Fruit fly (Drosophila melanogaster): ENCODE results near the gene Pgant5.

Gene Pgant5

DNA sequence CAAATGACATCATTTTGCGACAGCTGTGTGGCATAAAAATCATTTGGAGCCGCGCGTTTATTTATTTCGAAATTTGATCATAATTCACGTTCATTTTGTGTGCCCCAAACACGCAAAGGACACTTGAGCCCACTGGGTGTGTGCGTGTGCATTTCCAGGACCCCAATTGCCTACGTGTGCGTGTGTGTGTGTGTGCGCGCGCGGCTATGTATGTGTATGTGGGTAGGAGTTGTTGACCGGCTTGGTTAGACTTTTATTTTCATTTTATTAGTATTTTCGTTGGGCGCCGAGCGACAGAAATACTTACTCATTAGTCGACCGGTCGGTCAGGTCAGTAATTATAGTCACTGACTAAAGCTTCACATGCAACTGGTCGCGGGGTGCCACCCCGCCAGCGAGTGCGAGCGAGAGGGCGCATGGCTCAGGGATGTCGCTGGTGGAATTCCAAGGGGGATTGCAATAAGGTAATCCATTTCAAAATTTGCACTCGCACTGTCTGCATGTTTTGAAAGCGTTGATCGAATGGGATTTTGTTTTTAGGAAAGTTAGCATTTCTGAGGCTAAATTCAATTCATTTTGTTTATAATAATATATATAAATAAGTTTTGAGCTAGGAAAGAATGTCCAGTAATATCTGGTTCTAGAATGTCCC lies 49.8 kb downstream of the Pgant5 start (continued):
- TF ChIP-seq CG7745 (tag; optimal IDR thresholded peaks at IDR 0.05) (no peak), chn (GFP tag; optimal IDR thresholded peaks at IDR 0.05) (peak; percentile 26), Tbp (GFP tag; optimal IDR thresholded peaks at IDR 0.05) (no peak), CG17328 (GFP tag; IDR thresholded peaks at IDR 0.05) (0 out of 2 replicates have a peak, but pooled peaks have one; percentile 42), sens (GFP tag) (peak; percentile 47), C15 (GFP tag; IDR thresholded peaks at IDR 0.05) (no peak), ato (GFP tag; IDR thresholded peaks at IDR 0.05; ENCODE audit: partially characterized antibody) (no peak), CG15269 (tag; optimal IDR thresholded peaks at IDR 0.05) (peak; percentile 56), Ets65A (GFP tag) (peak; percentile 92), cwo (GFP tag; optimal IDR thresholded peaks at IDR 0.05) (no peak), CG2199 (GFP tag; IDR thresholded peaks at IDR 0.05) (no peak), ci (GFP tag; IDR thresholded peaks at IDR 0.05) (peak; percentile 56), maf-S (GFP tag; optimal IDR thresholded peaks at IDR 0.05) (peak; percentile 7), Hr78 (GFP tag; optimal IDR thresholded peaks at IDR 0.05) (no peak), CG6689 (GFP tag; IDR thresholded peaks at IDR 0.05) (0 out of 2 replicates have a peak, but pooled peaks have one; percentile 26), Neu2 (GFP tag; optimal IDR thresholded peaks at IDR 0.05; ENCODE audit: borderline replicate concordance) (no peak), Camta (GFP tag; optimal IDR thresholded peaks at IDR 0.05) (no peak), mam (GFP tag; optimal IDR thresholded peaks at IDR 0.05) (peak; percentile 50), dysf (GFP tag; IDR thresholded peaks at IDR 0.05) (peak; percentile 62; the same call in 2 of the 3 replicates), CG12155 (GFP tag; optimal IDR thresholded peaks at IDR 0.05) (peak; percentile 40), corto (GFP tag; optimal IDR thresholded peaks at IDR 0.05) (peak; percentile 25), gem (tag; optimal IDR thresholded peaks at IDR 0.05) (peak; percentile 69), CG12299 (tag; optimal IDR thresholded peaks at IDR 0.05) (no peak), Antp (GFP tag; optimal IDR thresholded peaks at IDR 0.05) (peak; percentile 32), CG4617 (GFP tag; optimal IDR thresholded peaks at IDR 0.05; ENCODE audit: borderline replicate concordance) (no peak), CG7786 (GFP tag; optimal IDR thresholded peaks at IDR 0.05) (peak; percentile 14), CG30403 (GFP tag; optimal IDR thresholded peaks at IDR 0.05) (peak; percentile 48), CG11398 (GFP tag; optimal IDR thresholded peaks at IDR 0.05) (no peak), CG8765 (GFP tag; IDR thresholded peaks at IDR 0.05) (no peak), abd-A (tag; optimal IDR thresholded peaks at IDR 0.05) (peak; percentile 50), Nf-YA (GFP tag; IDR thresholded peaks at IDR 0.05) (no peak), CG17568 (GFP tag; optimal IDR thresholded peaks at IDR 0.05) (no peak), fd96Cb (tag; optimal IDR thresholded peaks at IDR 0.05) (peak; percentile 31), lola (GFP tag; optimal IDR thresholded peaks at IDR 0.05) (no peak), ap (GFP tag; IDR thresholded peaks at IDR 0.05) (no peak), mirr (GFP tag; optimal IDR thresholded peaks at IDR 0.05) (no peak), MTF-1 (GFP tag; optimal IDR thresholded peaks at IDR 0.05; ENCODE audit: borderline replicate concordance) (no peak), CG13424 (tag; optimal IDR thresholded peaks at IDR 0.05) (peak; percentile 51), sr (GFP tag; IDR thresholded peaks at IDR 0.05) (no peak), Elba2 (GFP tag; optimal IDR thresholded peaks at IDR 0.05) (no peak), HLH4C (GFP tag; IDR thresholded peaks at IDR 0.05; ENCODE audit: partially characterized antibody) (no peak), Rx (GFP tag; IDR thresholded peaks at IDR 0.05) (0 out of 2 replicates have a peak, but pooled peaks have one; percentile 32), CG8089 (GFP tag; optimal IDR thresholded peaks at IDR 0.05) (no peak), CG4404 (GFP tag; IDR thresholded peaks at IDR 0.05) (no peak; the same call in 1 of the 2 replicates), nerfin-1 (tag; optimal IDR thresholded peaks at IDR 0.05) (peak; percentile 67), CG31224 (GFP tag; IDR thresholded peaks at IDR 0.05) (0 out of 2 replicates have a peak, but pooled peaks have one; percentile 12), ara (GFP tag; IDR thresholded peaks at IDR 0.05) (no peak), sens-2 (GFP tag; IDR thresholded peaks at IDR 0.05) (no peak), gt (GFP tag; IDR thresholded peaks at IDR 0.05) (no peak), CHES-1-like (GFP tag; optimal IDR thresholded peaks at IDR 0.05) (no peak)
